Worm (Caenorhabditis elegans) whole organism, L3 larva: ENCODE results near the gene grd-6.

Source experiments
- ceh-82 ChIP-seq: fragments of 150-350 bp; optimal IDR thresholded peaks from 2 replicates; lab custom pipeline; 2014; ENCODE audit warnings: missing biosample characterization, missing genetic modification characterization
- egl-27 ChIP-seq: sonication (generic microtip); optimal IDR thresholded peaks from 4 replicates; lab custom pipeline; 2017; ENCODE audit warnings: missing biosample characterization, missing genetic modification reagents, missing genetic modification characterization
- fkh-10 ChIP-seq: sonication (generic microtip); optimal IDR thresholded peaks from 2 replicates; lab custom pipeline; 2017; ENCODE audit warnings: missing biosample characterization, missing genetic modification reagents, missing genetic modification characterization
- nhr-237 ChIP-seq: fragments of 150-350 bp; optimal IDR thresholded peaks from 2 replicates; lab custom pipeline; 2014; ENCODE audit warnings: missing biosample characterization, missing genetic modification characterization
- nhr-77 ChIP-seq: fragments of 150-350 bp; optimal IDR thresholded peaks from 2 replicates; lab custom pipeline; 2014; ENCODE audit warnings: missing biosample characterization, missing genetic modification characterization
- unc-39 ChIP-seq: sonication (generic microtip); optimal IDR thresholded peaks from 4 replicates; lab custom pipeline; 2017; ENCODE audit warnings: missing biosample characterization, missing genetic modification characterization

DNA sequence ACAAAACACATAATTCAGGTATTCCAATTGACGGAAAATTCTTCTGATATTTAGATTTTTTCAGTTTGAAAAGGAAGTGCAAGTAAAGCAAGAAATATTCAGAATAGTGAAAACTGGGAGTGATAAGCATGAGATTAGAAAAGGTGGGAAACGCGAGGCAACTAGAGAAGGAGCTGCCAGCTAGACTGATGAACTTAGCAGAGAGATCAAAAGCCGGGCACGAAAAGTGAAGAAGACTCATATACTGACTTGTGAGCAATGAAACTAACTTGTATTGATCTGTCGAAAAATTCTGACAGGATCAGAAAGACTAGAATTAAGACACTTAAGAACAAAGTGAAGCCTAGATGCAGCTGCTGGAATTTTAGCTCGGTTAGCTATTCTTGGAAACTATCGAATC is 39.8 kb downstream of the grd-6 start, which contains the start of gene nhr-36:
- TF ChIP-seq ceh-82 (tag; lab: Kevin White, UChicago) (no peak), nhr-77 (tag; lab: Kevin White, UChicago) (no peak), egl-27 (tag; lab: Kevin White, UChicago) (no peak), fkh-10 (no peak), nhr-237 (tag; lab: Kevin White, UChicago) (no peak), unc-39 (tag; lab: Kevin White, UChicago) (no peak)
